Fruit fly (Drosophila melanogaster): ENCODE measurements around the gene CG5011.

CG5011 gene

dm6 chr2L:1207432-1207831 lies 7.0 kb downstream of the CG5011 start (continued):
- TF ChIP-seq Max (GFP tag; optimal IDR thresholded peaks at IDR 0.05), result no peak
- no peak for TF ChIP-seq CG7745 (tag; optimal IDR thresholded peaks at IDR 0.05)
- TF ChIP-seq CG8089 (GFP tag; optimal IDR thresholded peaks at IDR 0.05), result no peak
- no peak for TF ChIP-seq CG3995 (GFP tag; optimal IDR thresholded peaks at IDR 0.05)
- no peak for TF ChIP-seq tup (GFP tag; optimal IDR thresholded peaks at IDR 0.05)
- peak; percentile 12 for TF ChIP-seq pho (GFP tag; optimal IDR thresholded peaks at IDR 0.05)
- no peak for TF ChIP-seq Chrac-16 (GFP tag; optimal IDR thresholded peaks at IDR 0.05)
- no peak for TF ChIP-seq HmgD (GFP tag; optimal IDR thresholded peaks at IDR 0.05)
- TF ChIP-seq CG10274 (GFP tag; optimal IDR thresholded peaks at IDR 0.05), result no peak
- TF ChIP-seq Atf6 (GFP tag; IDR thresholded peaks at IDR 0.05), result peak; percentile 77
- TF ChIP-seq Ets97D (GFP tag; optimal IDR thresholded peaks at IDR 0.05), result no peak
- peak; percentile 77; the same call in 2 of the 3 replicates for TF ChIP-seq row (GFP tag; IDR thresholded peaks at IDR 0.05)
- TF ChIP-seq grau (tag; optimal IDR thresholded peaks at IDR 0.05), result peak; percentile 49
- peak; percentile 55 for TF ChIP-seq CG3281 (GFP tag; optimal IDR thresholded peaks at IDR 0.05)
- TF ChIP-seq ham (GFP tag; IDR thresholded peaks at IDR 0.05), result no peak
- no peak for TF ChIP-seq Dp (GFP tag; optimal IDR thresholded peaks at IDR 0.05)
- peak; percentile 20 for TF ChIP-seq vfl (GFP tag; optimal IDR thresholded peaks at IDR 0.05)
- TF ChIP-seq CG34422 (GFP tag; IDR thresholded peaks at IDR 0.05), result peak; percentile 13; the same call in 1 of the 3 replicates
- peak; percentile 42 for TF ChIP-seq Dek (tag; optimal IDR thresholded peaks at IDR 0.05)
- TF ChIP-seq CG7372 (GFP tag; IDR thresholded peaks at IDR 0.05), result peak; percentile 49; the same call in 1 of the 2 replicates
- TF ChIP-seq gce (GFP tag; IDR thresholded peaks at IDR 0.05), result 0 out of 3 replicates have a peak, but pooled peaks have one; percentile 36
- no peak for TF ChIP-seq Dref (GFP tag; IDR thresholded peaks at IDR 0.05)
- TF ChIP-seq CG12659 (GFP tag; optimal IDR thresholded peaks at IDR 0.05), result peak; percentile 51
- peak; percentile 58 for TF ChIP-seq Oaz (GFP tag; IDR thresholded peaks at IDR 0.05)
- no peak for TF ChIP-seq ro (GFP tag; IDR thresholded peaks at IDR 0.05)
- TF ChIP-seq E2f1 (GFP tag; IDR thresholded peaks at IDR 0.05), result peak; percentile 56
- peak; percentile 15 for TF ChIP-seq nau (GFP tag; optimal IDR thresholded peaks at IDR 0.05)
- peak; percentile 15 for TF ChIP-seq chn (GFP tag; optimal IDR thresholded peaks at IDR 0.05)
- no peak; the same call in 1 of the 2 replicates for TF ChIP-seq CG4730 (GFP tag; IDR thresholded peaks at IDR 0.05)
- TF ChIP-seq sens-2 (GFP tag; IDR thresholded peaks at IDR 0.05), result no peak
- peak; percentile 23 for TF ChIP-seq sens (GFP tag)
- TF ChIP-seq CG10979 (tag; optimal IDR thresholded peaks at IDR 0.05), result no peak
- no peak for TF ChIP-seq ash1 (GFP tag; optimal IDR thresholded peaks at IDR 0.05)
- no peak for TF ChIP-seq emc (GFP tag; optimal IDR thresholded peaks at IDR 0.05)
- no peak for TF ChIP-seq jumu (GFP tag; optimal IDR thresholded peaks at IDR 0.05)
- TF ChIP-seq CG10147 (GFP tag; optimal IDR thresholded peaks at IDR 0.05), result no peak
- no peak for TF ChIP-seq sr (GFP tag; IDR thresholded peaks at IDR 0.05)
- no peak for TF ChIP-seq zf30C (GFP tag; optimal IDR thresholded peaks at IDR 0.05)
- TF ChIP-seq CG11696 (GFP tag; IDR thresholded peaks at IDR 0.05), result peak; percentile 58; the same call in 1 of the 2 replicates
- TF ChIP-seq disco-r (GFP tag; optimal IDR thresholded peaks at IDR 0.05), result no peak
- peak; percentile 62 for TF ChIP-seq CG10366 (GFP tag; IDR thresholded peaks at IDR 0.05)
- TF ChIP-seq NC2α (GFP tag; optimal IDR thresholded peaks at IDR 0.05), result no peak
- TF ChIP-seq dm (GFP tag; optimal IDR thresholded peaks at IDR 0.05), result no peak
- peak; percentile 33 for TF ChIP-seq CG6689 (GFP tag; IDR thresholded peaks at IDR 0.05)
- no peak for TF ChIP-seq chm (GFP tag; IDR thresholded peaks at IDR 0.05)
- peak; percentile 81 for TF ChIP-seq Hand (GFP tag; optimal IDR thresholded peaks at IDR 0.05)
- TF ChIP-seq crc (GFP tag; optimal IDR thresholded peaks at IDR 0.05), result no peak
- TF ChIP-seq CG6254 (GFP tag; optimal IDR thresholded peaks at IDR 0.05), result no peak
- TF ChIP-seq CG9437 (GFP tag; optimal IDR thresholded peaks at IDR 0.05), result peak; percentile 24
- no peak for TF ChIP-seq Hmx (GFP tag; optimal IDR thresholded peaks at IDR 0.05)
- TF ChIP-seq Pdp1 (GFP tag; optimal IDR thresholded peaks at IDR 0.05), result peak in 1 of 2 experiments; percentile 20
- peak; percentile 62 for TF ChIP-seq ATbp (GFP tag; optimal IDR thresholded peaks at IDR 0.05)

Data from whole organism, embryonic.